Worm (Caenorhabditis elegans) whole organism, late embryonic: ENCODE measurements around the gene sec-23.

ENCODE experiments used
- C08G9.2 ChIP-seq: sonication (generic microtip); optimal IDR thresholded peaks from 2 replicates; lab custom pipeline; 2016; ENCODE audit warnings: mild to moderate bottlenecking, missing genetic modification characterization, moderate library complexity, missing compliant biosample characterization
- C38D4.7 ChIP-seq: fragments of 200-800 bp; sonication (Bioruptor generic); optimal IDR thresholded peaks from 2 replicates; lab custom pipeline; 2018; ENCODE audit warnings: mild to moderate bottlenecking, missing genetic modification characterization, moderate library complexity, missing compliant biosample characterization
- F13H6.1 ChIP-seq: sonication (generic microtip); optimal IDR thresholded peaks from 2 replicates; lab custom pipeline; 2016; ENCODE audit warnings: missing genetic modification characterization, missing compliant biosample characterization
- K02D7.2 ChIP-seq: sonication (generic microtip); optimal IDR thresholded peaks from 2 replicates; lab custom pipeline; 2017; ENCODE audit warnings: mild to moderate bottlenecking, missing genetic modification characterization, missing compliant biosample characterization
- ahr-1 ChIP-seq: sonication (generic microtip); optimal IDR thresholded peaks from 2 replicates; lab custom pipeline; 2016; ENCODE audit warnings: missing genetic modification characterization, missing compliant biosample characterization
- ceh-2 ChIP-seq: sonication (generic microtip); optimal IDR thresholded peaks from 2 replicates; lab custom pipeline; 2016; ENCODE audit warnings: missing genotype, missing genetic modification characterization, missing compliant biosample characterization
- ceh-24 ChIP-seq: sonication (generic microtip); optimal IDR thresholded peaks from 2 replicates; lab custom pipeline; 2016; ENCODE audit warnings: mild to moderate bottlenecking, missing genetic modification characterization, missing compliant biosample characterization
- ceh-30 ChIP-seq: fragments of 150-350 bp; optimal IDR thresholded peaks from 2 replicates; lab custom pipeline; 2014; ENCODE audit warnings: missing biosample characterization, missing genetic modification characterization
- ceh-34 ChIP-seq: sonication (generic microtip); optimal IDR thresholded peaks from 2 replicates; lab custom pipeline; 2016; ENCODE audit warnings: mild to moderate bottlenecking, missing genetic modification characterization, missing compliant biosample characterization
- ceh-45 ChIP-seq: fragments of 200-800 bp; sonication (Bioruptor generic); IDR thresholded peaks from 2 replicates; pipeline ENCODE4 v1.3.6; 2022; ENCODE audit warnings: missing genetic modification reagents, missing genetic modification characterization, missing compliant biosample characterization
- ceh-48 ChIP-seq: sonication (generic microtip); optimal IDR thresholded peaks from 2 replicates; lab custom pipeline; 2016; ENCODE audit warnings: missing genetic modification characterization, inconsistent platforms, missing compliant biosample characterization
- ceh-6 ChIP-seq: fragments of 200-800 bp; sonication (Bioruptor generic); optimal IDR thresholded peaks from 2 replicates; lab custom pipeline; 2018; ENCODE audit warnings: mild to moderate bottlenecking, missing genetic modification characterization, missing compliant biosample characterization
- che-1 ChIP-seq: sonication (generic microtip); optimal IDR thresholded peaks from 2 replicates; lab custom pipeline; 2016; ENCODE audit warnings: mild to moderate bottlenecking, missing genetic modification characterization, missing compliant biosample characterization
- dve-1 ChIP-seq: sonication (generic microtip); optimal IDR thresholded peaks from 2 replicates; lab custom pipeline; 2017; ENCODE audit warnings: antibody characterized with exemption, mild to moderate bottlenecking, missing genetic modification characterization, missing compliant biosample characterization
- elt-2 ChIP-seq: sonication (generic microtip); optimal IDR thresholded peaks from 2 replicates; lab custom pipeline; 2016; ENCODE audit warnings: missing genetic modification reagents, missing genetic modification characterization, missing compliant biosample characterization
- elt-4 ChIP-seq: sonication (generic microtip); optimal IDR thresholded peaks from 2 replicates; lab custom pipeline; 2016; ENCODE audit warnings: missing genetic modification characterization, missing compliant biosample characterization
- eyg-1 ChIP-seq: sonication (generic microtip); optimal IDR thresholded peaks from 2 replicates; lab custom pipeline; 2016; ENCODE audit warnings: missing genotype, missing genetic modification characterization, missing compliant biosample characterization
- fax-1 ChIP-seq: sonication (generic microtip); optimal IDR thresholded peaks from 2 replicates; lab custom pipeline; 2016; ENCODE audit warnings: missing genotype, missing genetic modification characterization, missing compliant biosample characterization
- fkh-6 ChIP-seq: sonication (generic microtip); optimal IDR thresholded peaks from 2 replicates; lab custom pipeline; 2016; ENCODE audit warnings: missing genetic modification characterization, missing compliant biosample characterization
- gmeb-2 ChIP-seq: sonication (generic microtip); optimal IDR thresholded peaks from 2 replicates; lab custom pipeline; 2016; ENCODE audit warnings: missing genetic modification characterization, inconsistent platforms, missing compliant biosample characterization
- hlh-30 ChIP-seq: sonication (generic microtip); optimal IDR thresholded peaks from 2 replicates; lab custom pipeline; 2017; ENCODE audit warnings: antibody characterized with exemption, missing genetic modification characterization, missing compliant biosample characterization; ENCODE audit not compliant: insufficient read depth
- hlh-6 ChIP-seq: sonication (generic microtip); optimal IDR thresholded peaks from 2 replicates; lab custom pipeline; 2016; ENCODE audit warnings: missing genotype, missing genetic modification characterization, missing compliant biosample characterization
- hlh-8 ChIP-seq: sonication (generic microtip); optimal IDR thresholded peaks from 2 replicates; lab custom pipeline; 2016; ENCODE audit warnings: missing genotype, missing genetic modification characterization, missing compliant biosample characterization
- mec-3 ChIP-seq: sonication (generic microtip); optimal IDR thresholded peaks from 2 replicates; lab custom pipeline; 2016; ENCODE audit warnings: borderline replicate concordance, missing genetic modification characterization, missing compliant biosample characterization
- nfya-1 ChIP-seq: sonication (generic microtip); optimal IDR thresholded peaks from 2 replicates; lab custom pipeline; 2017; ENCODE audit warnings: missing genetic modification characterization, mild to moderate bottlenecking, missing compliant biosample characterization, antibody characterized with exemption, moderate library complexity
- nhr-11 ChIP-seq: fragments of 150-350 bp; optimal IDR thresholded peaks from 2 replicates; lab custom pipeline; 2014; ENCODE audit warnings: missing biosample characterization, missing genetic modification characterization
- odd-2 ChIP-seq: sonication (generic microtip); optimal IDR thresholded peaks from 2 replicates; lab custom pipeline; 2017; ENCODE audit warnings: antibody characterized with exemption, mild to moderate bottlenecking, missing genetic modification characterization, missing compliant biosample characterization
- pag-3 ChIP-seq: sonication (generic microtip); optimal IDR thresholded peaks from 2 replicates; lab custom pipeline; 2016; ENCODE audit warnings: missing compliant biosample characterization, missing genetic modification characterization, borderline replicate concordance
- pat-9 ChIP-seq: fragments of 200-800 bp; sonication (Bioruptor generic); optimal IDR thresholded peaks from 2 replicates; lab custom pipeline; 2018; ENCODE audit warnings: mild to moderate bottlenecking, missing genetic modification characterization, moderate library complexity, missing compliant biosample characterization
- pha-2 ChIP-seq: sonication (generic microtip); optimal IDR thresholded peaks from 2 replicates; lab custom pipeline; 2017; ENCODE audit warnings: mild to moderate bottlenecking, missing genetic modification characterization, missing compliant biosample characterization
- pha-4 ChIP-seq: fragments of 150-350 bp; optimal IDR thresholded peaks from 2 replicates; lab custom pipeline; 2018; ENCODE audit warnings: missing biosample characterization, missing genetic modification reagents, missing genetic modification characterization
- pros-1 ChIP-seq: fragments of 150-350 bp; optimal IDR thresholded peaks from 2 replicates; lab custom pipeline; 2014; ENCODE audit warnings: missing biosample characterization, missing genetic modification reagents, missing genetic modification characterization
- ref-2 ChIP-seq: sonication (generic microtip); optimal IDR thresholded peaks from 2 replicates; lab custom pipeline; 2016; ENCODE audit warnings: missing genetic modification characterization, missing compliant biosample characterization
- sox-2 ChIP-seq: fragments of 200-800 bp; sonication (Bioruptor generic); IDR thresholded peaks from 2 replicates; pipeline ENCODE4 v1.3.6; 2022; ENCODE audit warnings: missing genetic modification reagents, missing genetic modification characterization, missing compliant biosample characterization
- unc-3 ChIP-seq, 2 experiments: fragments of 200-800 bp in 1 of 2; sonication (Bioruptor generic) in 1 of 2; sonication (generic microtip) in 1 of 2; conservative IDR thresholded peaks in 1 of 2; optimal IDR thresholded peaks in 1 of 2; 2 replicates each; pipeline versions ENCODE4 v1.3.6 to Lab custom; 2016 to 2022; ENCODE audit warnings: missing compliant biosample characterization in 2 of 2, missing genetic modification characterization in 2 of 2, missing genetic modification reagents in 1 of 2
- unc-55 ChIP-seq: sonication (generic microtip); optimal IDR thresholded peaks from 2 replicates; lab custom pipeline; 2017; ENCODE audit warnings: missing biosample characterization, missing genetic modification reagents, missing genetic modification characterization
- unc-86 ChIP-seq: sonication (generic microtip); optimal IDR thresholded peaks from 2 replicates; lab custom pipeline; 2016; ENCODE audit warnings: missing genetic modification characterization, missing compliant biosample characterization
- ztf-16 ChIP-seq: sonication (generic microtip); optimal IDR thresholded peaks from 2 replicates; lab custom pipeline; 2017; ENCODE audit warnings: missing genetic modification characterization, missing compliant biosample characterization

The sec-23 gene

ce11 chrV:20105210-20105793 is 14.2 kb downstream of the sec-23 start:
- no peak for TF ChIP-seq nfya-1 (tag; lab: Kevin White, UChicago)
- peak; percentile 43 for TF ChIP-seq ceh-48 (tag; lab: Kevin White, UChicago)

- no peak for TF ChIP-seq ceh-45
- no peak for TF ChIP-seq unc-3 (GFP tag; conservative IDR thresholded peaks at IDR 0.05; lab: Robert Waterston, UW)
- no peak for TF ChIP-seq unc-3 (tag; optimal IDR thresholded peaks at IDR 0.05; lab: Kevin White, UChicago)
- TF ChIP-seq unc-86, result no peak
- TF ChIP-seq unc-55 (GFP tag; lab: Kevin White, UChicago), result no peak
- TF ChIP-seq ceh-6 (GFP tag; lab: Kevin White, UChicago), result no peak
- no peak for TF ChIP-seq ceh-2 (tag; lab: Kevin White, UChicago)
- no peak for TF ChIP-seq dve-1 (tag; lab: Kevin White, UChicago)
- TF ChIP-seq hlh-8, result no peak
- TF ChIP-seq pag-3 (tag; lab: Kevin White, UChicago), result no peak
- TF ChIP-seq C08G9.2 (tag; lab: Kevin White, UChicago), result no peak
- TF ChIP-seq mec-3, result no peak
- no peak for TF ChIP-seq F13H6.1 (tag; lab: Kevin White, UChicago)
- TF ChIP-seq C38D4.7 (GFP tag; lab: Kevin White, UChicago), result no peak
- no peak for TF ChIP-seq sox-2
- no peak for TF ChIP-seq ztf-16 (tag; lab: Kevin White, UChicago)
- TF ChIP-seq gmeb-2 (tag; lab: Kevin White, UChicago), result no peak
Observed at ce11 chrV:20119770-20120169, 28.7 kb downstream of the sec-23 start.

- TF ChIP-seq gmeb-2 (tag; lab: Kevin White, UChicago) (no peak), hlh-30 (no peak), pag-3 (tag; lab: Kevin White, UChicago) (no peak), ceh-2 (tag; lab: Kevin White, UChicago) (no peak), pat-9 (tag; lab: Kevin White, UChicago) (no peak)
Observed at ce11 chrV:20120623-20121165, 29.6 kb downstream of the sec-23 start, which contains the start of gene ncx-1. TSS of gene ncx-1 (minus strand) at chrV:20120673.

- TF ChIP-seq ref-2 (tag; lab: Kevin White, UChicago) (no peak), ceh-24 (no peak), elt-4 (no peak), K02D7.2 (tag; lab: Kevin White, UChicago) (no peak), pag-3 (tag; lab: Kevin White, UChicago) (no peak), pros-1 (tag; lab: Kevin White, UChicago) (no peak), ceh-30 (tag; lab: Kevin White, UChicago) (no peak), nhr-11 (no peak), ahr-1 (tag; lab: Kevin White, UChicago) (no peak), hlh-8 (no peak), eyg-1 (tag; lab: Kevin White, UChicago) (no peak), che-1 (no peak)
Observed at ce11 chrV:20123010-20123409, 31.9 kb downstream of the sec-23 start.

- TF ChIP-seq elt-2 (tag; lab: Kevin White, UChicago) (no peak), fax-1 (tag; lab: Kevin White, UChicago) (no peak), odd-2 (no peak), gmeb-2 (tag; lab: Kevin White, UChicago) (no peak), fkh-6 (tag; lab: Kevin White, UChicago) (no peak), pha-4 (tag; lab: Kevin White, UChicago) (no peak), hlh-6 (tag; lab: Kevin White, UChicago) (no peak), ceh-34 (tag; lab: Kevin White, UChicago) (no peak), pha-2 (no peak), ceh-24 (no peak)
- TF ChIP-seq, all 69 proteins: peak for 0
Observed at ce11 chrV:20123616-20124015, 32.6 kb downstream of the sec-23 start.
